Worm (Caenorhabditis elegans): Measurements from ENCODE around the gene R08A2.2.

R08A2.2 gene

ce11 chrV:14685435-14686058, 30.0 kb downstream of the R08A2.2 start, which contains the start of gene C47E8.4 (continued):
- TF ChIP-seq blmp-1 (tag; optimal IDR thresholded peaks at IDR 0.05) (peak; percentile 80), ceh-8 (GFP tag; optimal IDR thresholded peaks at IDR 0.05) (peak; percentile 98), irx-1 (tag; optimal IDR thresholded peaks at IDR 0.05) (peak; percentile 99), hpl-2 (GFP tag; optimal IDR thresholded peaks at IDR 0.05) (peak; percentile 54), egl-27 (tag; optimal IDR thresholded peaks at IDR 0.05) (peak; percentile 85 to 89), fkh-8 (tag; optimal IDR thresholded peaks at IDR 0.05) (peak; percentile 100), dpl-1 (GFP tag; optimal IDR thresholded peaks at IDR 0.05) (peak; percentile 90), unc-130 (tag; optimal IDR thresholded peaks at IDR 0.05) (peak; percentile 97), rnt-1 (tag; optimal IDR thresholded peaks at IDR 0.05) (peak; percentile 99), swsn-7 (tag; optimal IDR thresholded peaks at IDR 0.05) (peak; percentile 99), F16B12.6 (tag; optimal IDR thresholded peaks at IDR 0.05) (peak; percentile 26), aly-2 (tag; optimal IDR thresholded peaks at IDR 0.05) (peak; percentile 95), skn-1 (tag; optimal IDR thresholded peaks at IDR 0.05) (peak; percentile 95), nhr-19 (GFP tag; conservative IDR thresholded peaks at IDR 0.05) (peak; percentile 99)

ce11 chrV:14684359-14685312, 30.9 kb downstream of the R08A2.2 start, which contains the start of gene hsp-90:
Gene hsp-90 (plus strand): TSS chrV:14684918.
- TF ChIP-seq snu-23 (GFP tag; optimal IDR thresholded peaks at IDR 0.05) (peak; percentile 3), efl-3 (GFP tag; optimal IDR thresholded peaks at IDR 0.05) (no peak), nhr-20 (tag; optimal IDR thresholded peaks at IDR 0.05) (peak; percentile 8), efl-1 (optimal IDR thresholded peaks at IDR 0.05) (no peak), efl-1 (GFP tag; optimal IDR thresholded peaks at IDR 0.05 in 1 of 2) (peak in 1 of 2 experiments; percentile 50)

- TF ChIP-seq isw-1 (GFP tag; IDR thresholded peaks at IDR 0.05): no peak
- TF ChIP-seq efl-1 (optimal IDR thresholded peaks at IDR 0.05): no peak
- TF ChIP-seq efl-1 (GFP tag; optimal IDR thresholded peaks at IDR 0.05 in 1 of 2): peak in 1 of 2 experiments; percentile 90
- TF ChIP-seq ceh-82 (tag; optimal IDR thresholded peaks at IDR 0.05): no peak
- TF ChIP-seq unc-130 (tag; optimal IDR thresholded peaks at IDR 0.05): no peak
- TF ChIP-seq rnt-1 (tag; optimal IDR thresholded peaks at IDR 0.05): no peak
- TF ChIP-seq alr-1 (tag; optimal IDR thresholded peaks at IDR 0.05; ENCODE audit: borderline replicate concordance): no peak
- TF ChIP-seq fkh-10 (GFP tag; optimal IDR thresholded peaks at IDR 0.05): no peak
- TF ChIP-seq xbp-1 (tag; optimal IDR thresholded peaks at IDR 0.05): no peak
- TF ChIP-seq fkh-4 (tag; optimal IDR thresholded peaks at IDR 0.05; ENCODE audit: borderline replicate concordance): no peak
These were observed 31.6 kb downstream of the R08A2.2 start for ce11 chrV:14683926-14684325.

ce11 chrV:14683291-14683690, 32.2 kb downstream of the R08A2.2 start:
- no peak for TF ChIP-seq efl-1 (optimal IDR thresholded peaks at IDR 0.05)
- peak in 1 of 2 experiments; percentile 81 for TF ChIP-seq efl-1 (GFP tag; optimal IDR thresholded peaks at IDR 0.05 in 1 of 2)
- peak; percentile 22 for TF ChIP-seq ama-1 (optimal IDR thresholded peaks at IDR 0.05)
- no peak for TF ChIP-seq ztf-4 (tag; optimal IDR thresholded peaks at IDR 0.05)

ce11 chrV:14682870-14683269, 32.6 kb downstream of the R08A2.2 start:
- peak; percentile 58 for TF ChIP-seq blmp-1 (tag; optimal IDR thresholded peaks at IDR 0.05)
- TF ChIP-seq nhr-85 (tag): peak; percentile 71
- TF ChIP-seq nhr-12 (tag; optimal IDR thresholded peaks at IDR 0.05): no peak

ce11 chrV:14680014-14680413, 35.5 kb downstream of the R08A2.2 start, which contains the start of gene C47E8.3:
Gene C47E8.3 (plus strand): TSS chrV:14680314.
- TF ChIP-seq sup-37 (GFP tag; optimal IDR thresholded peaks at IDR 0.05) (no peak), egl-13 (tag; optimal IDR thresholded peaks at IDR 0.05) (no peak), nhr-12 (tag; optimal IDR thresholded peaks at IDR 0.05) (no peak), unc-62 (GFP tag; optimal IDR thresholded peaks at IDR 0.05) (no peak), dpl-1 (GFP tag; optimal IDR thresholded peaks at IDR 0.05) (no peak), tlp-1 (tag; optimal IDR thresholded peaks at IDR 0.05) (no peak), blmp-1 (tag; optimal IDR thresholded peaks at IDR 0.05) (no peak), efl-3 (GFP tag; optimal IDR thresholded peaks at IDR 0.05) (no peak), ets-5 (GFP tag; IDR thresholded peaks at IDR 0.05) (no peak), nhr-85 (tag) (no peak), elt-3 (tag; optimal IDR thresholded peaks at IDR 0.05) (no peak), swsn-7 (tag; optimal IDR thresholded peaks at IDR 0.05) (no peak), tbx-2 (tag; optimal IDR thresholded peaks at IDR 0.05) (no peak), pax-3 (tag; optimal IDR thresholded peaks at IDR 0.05) (no peak), pag-3 (tag; optimal IDR thresholded peaks at IDR 0.05; ENCODE audit: borderline replicate concordance, insufficient read depth) (no peak), dsc-1 (tag; optimal IDR thresholded peaks at IDR 0.05) (no peak), F16B12.6 (tag; optimal IDR thresholded peaks at IDR 0.05) (no peak)
